Fruit fly (Drosophila melanogaster): ENCODE results near the gene MED11.
A peak's percentile ranks its signal among the peaks of the same experiment; 100 is the strongest.

The MED11 gene

DNA sequence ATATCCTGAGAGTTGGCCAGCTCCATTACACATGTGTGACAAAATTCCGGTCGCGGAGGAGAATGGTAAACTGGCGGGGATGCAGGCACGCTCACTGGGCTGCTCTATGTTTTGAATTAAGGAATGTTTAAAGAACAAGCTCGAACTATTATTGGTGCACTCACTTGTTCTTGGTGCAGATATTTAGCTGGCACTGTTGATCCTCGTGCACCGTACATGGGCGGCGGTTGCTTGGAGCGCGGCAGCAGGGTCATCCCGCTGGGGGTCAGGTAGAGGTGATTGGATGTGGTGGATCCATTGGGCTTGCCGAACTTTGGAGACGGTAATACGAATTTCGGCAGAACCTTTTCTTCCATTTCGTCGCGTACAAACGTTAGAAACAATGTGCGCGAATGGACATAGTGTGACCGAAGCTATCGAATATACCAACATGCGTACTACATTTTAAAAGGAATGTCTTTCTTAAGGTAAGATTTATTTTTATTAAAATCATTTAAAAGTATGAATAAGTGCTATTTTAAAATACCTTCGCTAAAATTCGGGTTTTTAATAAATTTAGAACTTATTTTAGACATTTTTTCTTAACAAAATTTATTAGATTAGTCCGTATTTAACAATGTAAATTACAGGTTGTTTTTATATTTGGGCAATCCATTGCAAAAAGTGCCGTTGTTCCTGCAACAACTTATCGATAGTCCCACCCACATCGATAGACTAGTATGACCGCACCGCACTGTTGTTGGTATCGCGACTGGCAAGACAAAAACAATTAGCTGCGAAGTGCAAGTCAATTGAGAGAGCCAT lies 2.5 kb downstream of the MED11 start, which contains the start of the genes Nufip and Atg3 (continued):
- TF ChIP-seq lola (GFP tag; optimal IDR thresholded peaks at IDR 0.05): peak in 1 of 3 experiments; percentile 19
- no peak for TF ChIP-seq CG12219 (GFP tag; optimal IDR thresholded peaks at IDR 0.05)
- TF ChIP-seq Dip2 (GFP tag; IDR thresholded peaks at IDR 0.05): no peak
- TF ChIP-seq vnd (GFP tag; IDR thresholded peaks at IDR 0.05; ENCODE audit: partially characterized antibody): peak; percentile 53; the same call in 1 of the 3 replicates
- peak; percentile 35 for TF ChIP-seq CG2678 (tag; optimal IDR thresholded peaks at IDR 0.05)
- no peak for TF ChIP-seq unpg (GFP tag; optimal IDR thresholded peaks at IDR 0.05)
- TF ChIP-seq CG15601 (tag; optimal IDR thresholded peaks at IDR 0.05): peak; percentile 29
- TF ChIP-seq BEAF-32 (GFP tag; optimal IDR thresholded peaks at IDR 0.05): peak; percentile 88
- peak; percentile 13 for TF ChIP-seq Dek (tag; optimal IDR thresholded peaks at IDR 0.05)
- TF ChIP-seq pzg (GFP tag; optimal IDR thresholded peaks at IDR 0.05): peak; percentile 66
- peak; percentile 37 for TF ChIP-seq CG13775 (GFP tag; optimal IDR thresholded peaks at IDR 0.05)
- 0 out of 2 replicates have a peak, but pooled peaks have one; percentile 23 for TF ChIP-seq CG14441 (GFP tag; IDR thresholded peaks at IDR 0.05)
- peak; percentile 34 for TF ChIP-seq ewg (GFP tag; optimal IDR thresholded peaks at IDR 0.05)
- peak; percentile 47 for TF ChIP-seq CG2129 (GFP tag; IDR thresholded peaks at IDR 0.05; ENCODE audit: partially characterized antibody)
- peak; percentile 54 for TF ChIP-seq CG9727 (GFP tag; optimal IDR thresholded peaks at IDR 0.05)
- peak; percentile 73 for TF ChIP-seq nmo (GFP tag; optimal IDR thresholded peaks at IDR 0.05)
- peak; percentile 73; the same call in 2 of the 3 replicates for TF ChIP-seq HLH4C (GFP tag; IDR thresholded peaks at IDR 0.05; ENCODE audit: partially characterized antibody)
- peak; percentile 43 for TF ChIP-seq Max (GFP tag; optimal IDR thresholded peaks at IDR 0.05)
- TF ChIP-seq p53 (GFP tag; optimal IDR thresholded peaks at IDR 0.05): peak; percentile 14
- TF ChIP-seq CG9817 (tag; optimal IDR thresholded peaks at IDR 0.05): peak; percentile 7
- peak; percentile 35 for TF ChIP-seq CG7839 (tag; optimal IDR thresholded peaks at IDR 0.05)
- peak; percentile 46 for TF ChIP-seq CG18262 (tag; optimal IDR thresholded peaks at IDR 0.05)
- TF ChIP-seq HLHmδ (GFP tag; optimal IDR thresholded peaks at IDR 0.05): no peak
- TF ChIP-seq bbx (GFP tag; IDR thresholded peaks at IDR 0.05; ENCODE audit: partially characterized antibody): peak; percentile 81; the same call in 1 of the 2 replicates
- TF ChIP-seq tna (GFP tag; IDR thresholded peaks at IDR 0.05; ENCODE audit: partially characterized antibody): no peak
- peak; percentile 30 for TF ChIP-seq CG15479 (GFP tag; optimal IDR thresholded peaks at IDR 0.05)
- TF ChIP-seq CG12236 (GFP tag; optimal IDR thresholded peaks at IDR 0.05): no peak
- TF ChIP-seq CG34224 (GFP tag; IDR thresholded peaks at IDR 0.05; ENCODE audit: partially characterized antibody): peak; percentile 67; the same call in 2 of the 3 replicates
- TF ChIP-seq Meics (GFP tag; optimal IDR thresholded peaks at IDR 0.05): peak; percentile 37
- TF ChIP-seq disco-r (GFP tag; optimal IDR thresholded peaks at IDR 0.05): no peak
- peak; percentile 51 for TF ChIP-seq CG31441 (GFP tag; IDR thresholded peaks at IDR 0.05)
- TF ChIP-seq CG10959 (GFP tag; IDR thresholded peaks at IDR 0.05): no peak
- TF ChIP-seq grau (tag; optimal IDR thresholded peaks at IDR 0.05): peak; percentile 58
- peak; percentile 20 for TF ChIP-seq Myb (GFP tag; optimal IDR thresholded peaks at IDR 0.05)
- peak; percentile 23 for TF ChIP-seq CG1603 (tag; optimal IDR thresholded peaks at IDR 0.05)
- TF ChIP-seq aop (GFP tag; IDR thresholded peaks at IDR 0.05): no peak
- peak; percentile 65 for TF ChIP-seq CG3995 (GFP tag; optimal IDR thresholded peaks at IDR 0.05)
- peak; percentile 58 for TF ChIP-seq Nf-YC (tag; optimal IDR thresholded peaks at IDR 0.05)
- no peak for TF ChIP-seq CG10209 (GFP tag; optimal IDR thresholded peaks at IDR 0.05)
- TF ChIP-seq sqz (GFP tag; optimal IDR thresholded peaks at IDR 0.05): peak; percentile 5
- peak; percentile 5 for TF ChIP-seq gsb-n (tag; optimal IDR thresholded peaks at IDR 0.05)
- peak; percentile 56 for TF ChIP-seq CG42726 (GFP tag; IDR thresholded peaks at IDR 0.05; ENCODE audit: partially characterized antibody)
- peak; percentile 11 for TF ChIP-seq ind (GFP tag; optimal IDR thresholded peaks at IDR 0.05)
- no peak for TF ChIP-seq Dbx (GFP tag; IDR thresholded peaks at IDR 0.05)
- no peak for TF ChIP-seq CG4730 (GFP tag; IDR thresholded peaks at IDR 0.05)
- TF ChIP-seq Rx (GFP tag; IDR thresholded peaks at IDR 0.05): no peak
- TF ChIP-seq CG13287 (GFP tag; IDR thresholded peaks at IDR 0.05; ENCODE audit: partially characterized antibody): peak; percentile 83
